Worm (Caenorhabditis elegans) whole organism, L2 larva: ENCODE data around the gene str-94.

Source experiments
- C34F6.9 ChIP-seq: fragments of 150-350 bp; optimal IDR thresholded peaks from 2 replicates; lab custom pipeline; 2014; ENCODE audit warnings: missing biosample characterization, missing genetic modification characterization
- F13H6.1 ChIP-seq: sonication (generic microtip); optimal IDR thresholded peaks from 2 replicates; lab custom pipeline; 2016; ENCODE audit warnings: missing genetic modification characterization, missing compliant biosample characterization
- R02D3.7 ChIP-seq: fragments of 150-350 bp; optimal IDR thresholded peaks from 2 replicates; lab custom pipeline; 2014; ENCODE audit warnings: missing biosample characterization, missing genetic modification characterization
- Y55F3AM.14 ChIP-seq: fragments of 200-800 bp; sonication (Bioruptor generic); optimal IDR thresholded peaks from 2 replicates; lab custom pipeline; 2018; ENCODE audit warnings: mild to moderate bottlenecking, missing genetic modification characterization, missing compliant biosample characterization
- aly-2 ChIP-seq: fragments of 150-350 bp; optimal IDR thresholded peaks from 2 replicates; lab custom pipeline; 2014; ENCODE audit warnings: missing biosample characterization, missing genetic modification characterization
- ama-1 ChIP-seq: fragments of 150-350 bp; optimal IDR thresholded peaks from 2 replicates; lab custom pipeline; 2018; ENCODE audit warnings: inconsistent platforms
- blmp-1 ChIP-seq: sonication (generic microtip); optimal IDR thresholded peaks from 2 replicates; lab custom pipeline; 2017; ENCODE audit warnings: missing genetic modification characterization, mild to moderate bottlenecking, missing compliant biosample characterization, antibody characterized with exemption, moderate library complexity; ENCODE audit not compliant: insufficient read depth
- ceh-16 ChIP-seq: fragments of 150-350 bp; optimal IDR thresholded peaks from 2 replicates; lab custom pipeline; 2014; ENCODE audit warnings: missing biosample characterization, missing genetic modification characterization
- crh-2 ChIP-seq: sonication (generic microtip); optimal IDR thresholded peaks from 2 replicates; lab custom pipeline; 2017; ENCODE audit warnings: missing biosample characterization, missing genetic modification characterization
- dmd-4 ChIP-seq: sonication (generic microtip); optimal IDR thresholded peaks from 2 replicates; lab custom pipeline; 2017; ENCODE audit warnings: missing biosample characterization, missing genetic modification characterization
- elt-1 ChIP-seq: fragments of 150-350 bp; optimal IDR thresholded peaks from 2 replicates; lab custom pipeline; 2014; ENCODE audit warnings: missing biosample characterization, missing genetic modification characterization
- elt-3 ChIP-seq: sonication (generic microtip); optimal IDR thresholded peaks from 2 replicates; lab custom pipeline; 2017; ENCODE audit warnings: missing biosample characterization, missing genetic modification characterization
- fos-1 ChIP-seq: fragments of 150-350 bp; optimal IDR thresholded peaks from 2 replicates; lab custom pipeline; 2014; ENCODE audit warnings: missing biosample characterization, missing genetic modification characterization
- gmeb-1 ChIP-seq: fragments of 150-350 bp; optimal IDR thresholded peaks from 2 replicates; lab custom pipeline; 2014; ENCODE audit warnings: missing biosample characterization, missing genetic modification characterization
- lin-11 ChIP-seq: fragments of 150-350 bp; sonication (generic microtip); optimal IDR thresholded peaks from 2 replicates; lab custom pipeline; 2014; ENCODE audit warnings: missing biosample characterization, missing genetic modification characterization, inconsistent platforms, mixed read lengths
- lin-13 ChIP-seq: fragments of 150-350 bp; optimal IDR thresholded peaks from 2 replicates; lab custom pipeline; 2014; ENCODE audit warnings: missing biosample characterization, missing genetic modification reagents, missing genetic modification characterization
- lin-39 ChIP-seq: fragments of 150-350 bp; optimal IDR thresholded peaks from 2 replicates; lab custom pipeline; 2014; ENCODE audit warnings: missing biosample characterization, missing genetic modification reagents, missing genetic modification characterization
- lsy-2 ChIP-seq, 2 experiments: fragments of 150-350 bp in 1 of 2; sonication (generic microtip) in 1 of 2; optimal IDR thresholded peaks; 2 replicates each; lab custom pipeline; 2014 to 2017; ENCODE audit warnings: missing biosample characterization in 2 of 2, missing genetic modification characterization in 2 of 2
- mbf-1 ChIP-seq: sonication (generic microtip); optimal IDR thresholded peaks from 2 replicates; lab custom pipeline; 2017; ENCODE audit warnings: missing biosample characterization, missing genetic modification characterization
- mdl-1 ChIP-seq, 2 experiments: fragments of 150-350 bp in 1 of 2; sonication (generic microtip) in 1 of 2; optimal IDR thresholded peaks; 2 replicates each; lab custom pipeline; 2017; ENCODE audit warnings: missing biosample characterization in 2 of 2, missing genetic modification characterization in 2 of 2
- nhr-11 ChIP-seq: fragments of 150-350 bp; optimal IDR thresholded peaks from 2 replicates; lab custom pipeline; 2014; ENCODE audit warnings: missing biosample characterization, missing genetic modification characterization
- nhr-129 ChIP-seq: fragments of 150-350 bp; optimal IDR thresholded peaks from 2 replicates; lab custom pipeline; 2014; ENCODE audit warnings: missing biosample characterization, missing genetic modification characterization
- nhr-21 ChIP-seq: fragments of 150-350 bp; optimal IDR thresholded peaks from 2 replicates; lab custom pipeline; 2014; ENCODE audit warnings: missing biosample characterization, missing genetic modification characterization
- nhr-23 ChIP-seq: fragments of 150-350 bp; optimal IDR thresholded peaks from 2 replicates; lab custom pipeline; 2014; ENCODE audit warnings: missing biosample characterization, missing genetic modification reagents, missing genetic modification characterization
- nhr-25 ChIP-seq: fragments of 150-350 bp; sonication (generic microtip); optimal IDR thresholded peaks from 3 replicates; lab custom pipeline; 2014; ENCODE audit warnings: missing biosample characterization, missing genetic modification characterization
- nhr-6 ChIP-seq: fragments of 150-350 bp; optimal IDR thresholded peaks from 2 replicates; lab custom pipeline; 2014; ENCODE audit warnings: missing biosample characterization, missing genetic modification characterization
- nhr-77 ChIP-seq: fragments of 150-350 bp; optimal IDR thresholded peaks from 2 replicates; lab custom pipeline; 2014; ENCODE audit warnings: missing biosample characterization, missing genetic modification characterization
- sma-3 ChIP-seq: sonication (generic microtip); optimal IDR thresholded peaks from 2 replicates; lab custom pipeline; 2016; ENCODE audit warnings: missing genetic modification reagents, missing genetic modification characterization, missing compliant biosample characterization
- sma-9 ChIP-seq, 2 experiments: fragments of 150-350 bp in 1 of 2; sonication (generic microtip) in 1 of 2; optimal IDR thresholded peaks; 2 replicates each; lab custom pipeline; 2014 to 2016; ENCODE audit warnings: missing genetic modification characterization in 2 of 2, mild to moderate bottlenecking in 1 of 2, missing biosample characterization in 1 of 2, missing compliant biosample characterization in 1 of 2, missing genetic modification reagents in 1 of 2, moderate library complexity in 1 of 2
- snpc-4 ChIP-seq: fragments of 150-350 bp; optimal IDR thresholded peaks from 2 replicates; lab custom pipeline; 2014; ENCODE audit warnings: missing biosample characterization, missing genetic modification characterization
- unc-39 ChIP-seq: fragments of 150-350 bp; optimal IDR thresholded peaks from 2 replicates; lab custom pipeline; 2014; ENCODE audit warnings: missing biosample characterization, missing genetic modification characterization
- unc-55 ChIP-seq: fragments of 150-350 bp; sonication (generic microtip); optimal IDR thresholded peaks from 3 replicates; lab custom pipeline; 2014; ENCODE audit warnings: missing biosample characterization, missing genetic modification reagents, missing genetic modification characterization
- zag-1 ChIP-seq: fragments of 150-350 bp; optimal IDR thresholded peaks from 2 replicates; lab custom pipeline; 2014; ENCODE audit warnings: missing biosample characterization, missing genetic modification characterization
- ztf-1 ChIP-seq: fragments of 200-800 bp; sonication (Bioruptor generic); conservative IDR thresholded peaks from 2 replicates; pipeline ENCODE4 v1.3.6; 2022; ENCODE audit warnings: missing genetic modification characterization, missing compliant biosample characterization
- ztf-4 ChIP-seq: fragments of 150-350 bp; optimal IDR thresholded peaks from 2 replicates; lab custom pipeline; 2014; ENCODE audit warnings: missing biosample characterization, missing genetic modification characterization

str-94 gene

ce11 chrV:9262708-9263107 is 13.6 kb upstream of the str-94 start:
- TF ChIP-seq fos-1 (tag; lab: Kevin White, UChicago) (peak; percentile 44), blmp-1 (tag; lab: Kevin White, UChicago) (no peak)

DNA sequence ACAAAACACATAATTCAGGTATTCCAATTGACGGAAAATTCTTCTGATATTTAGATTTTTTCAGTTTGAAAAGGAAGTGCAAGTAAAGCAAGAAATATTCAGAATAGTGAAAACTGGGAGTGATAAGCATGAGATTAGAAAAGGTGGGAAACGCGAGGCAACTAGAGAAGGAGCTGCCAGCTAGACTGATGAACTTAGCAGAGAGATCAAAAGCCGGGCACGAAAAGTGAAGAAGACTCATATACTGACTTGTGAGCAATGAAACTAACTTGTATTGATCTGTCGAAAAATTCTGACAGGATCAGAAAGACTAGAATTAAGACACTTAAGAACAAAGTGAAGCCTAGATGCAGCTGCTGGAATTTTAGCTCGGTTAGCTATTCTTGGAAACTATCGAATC is 12.4 kb upstream of the str-94 start, which contains the start of gene nhr-36:
Gene nhr-36 (minus strand): TSS at position 101 of the 400 bp plus-strand sequence.
- TF ChIP-seq zag-1 (tag; lab: Kevin White, UChicago) (no peak), sma-9 (GFP tag; optimal IDR thresholded peaks at IDR 0.05; lab: Kevin White, UChicago) (no peak), sma-9 (tag; optimal IDR thresholded peaks at IDR 0.05; lab: Kevin White, UChicago) (no peak), lin-39 (tag; lab: Kevin White, UChicago) (no peak), unc-39 (tag; lab: Kevin White, UChicago) (no peak), mbf-1 (tag; lab: Kevin White, UChicago) (no peak), nhr-21 (tag; lab: Kevin White, UChicago) (no peak), ztf-1 (GFP tag; lab: Robert Waterston, UW) (no peak)

DNA sequence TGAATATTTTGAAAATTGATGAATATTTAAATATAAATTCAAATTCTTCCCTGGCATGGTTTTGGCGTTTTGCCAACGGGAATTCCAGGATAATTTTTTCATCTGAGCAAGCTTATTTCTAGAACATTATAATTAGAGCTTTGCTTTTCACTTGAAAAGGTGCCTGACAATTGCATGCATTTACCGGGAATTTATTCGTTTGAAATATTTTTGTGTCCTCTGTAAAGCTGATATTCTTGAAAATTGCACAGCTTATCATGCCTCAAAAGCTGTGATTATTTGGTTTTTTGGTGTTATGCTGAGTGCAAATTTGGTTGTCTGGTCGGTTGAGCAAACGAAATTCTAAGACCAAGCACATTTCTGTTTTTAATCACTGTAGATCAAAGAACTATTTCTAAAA is 11.3 kb upstream of the str-94 start:
- TF ChIP-seq R02D3.7 (tag; lab: Kevin White, UChicago) (no peak), C34F6.9 (tag; lab: Kevin White, UChicago) (no peak), gmeb-1 (no peak), elt-3 (tag; lab: Kevin White, UChicago) (no peak), nhr-25 (tag; lab: Kevin White, UChicago) (no peak), lsy-2 (tag; optimal IDR thresholded peaks at IDR 0.05; lab: Kevin White, UChicago) (no peak), nhr-23 (tag; lab: Kevin White, UChicago) (no peak), crh-2 (tag; lab: Kevin White, UChicago) (no peak), unc-55 (GFP tag; lab: Kevin White, UChicago) (no peak), lin-13 (GFP tag; lab: Kevin White, UChicago) (no peak), lin-11 (tag; lab: Kevin White, UChicago) (no peak), nhr-77 (tag; lab: Kevin White, UChicago) (no peak), Y55F3AM.14 (no peak), snpc-4 (tag; lab: Kevin White, UChicago) (no peak), nhr-11 (tag; lab: Kevin White, UChicago) (no peak), zag-1 (tag; lab: Kevin White, UChicago) (no peak)

DNA sequence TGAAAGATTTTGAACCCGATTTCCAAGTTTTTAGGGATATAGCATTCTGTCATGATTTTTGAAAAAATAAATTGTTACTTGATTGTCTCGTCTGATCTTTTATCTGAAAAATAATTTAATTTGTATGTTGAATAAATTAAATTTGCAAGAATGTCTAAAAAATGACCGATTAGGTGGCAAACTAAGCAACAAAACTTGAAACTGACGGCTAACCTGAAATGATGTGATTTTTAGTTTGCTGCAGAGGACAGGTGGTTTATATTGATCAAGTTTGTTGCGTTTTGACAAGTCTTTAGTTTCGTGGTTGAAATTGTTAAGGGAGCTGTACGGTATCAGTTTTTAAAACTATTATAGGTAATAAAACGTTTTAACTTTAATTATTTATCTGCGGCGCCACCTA is 8.4 kb upstream of the str-94 start, which contains the start of gene F07C3.16:
Gene F07C3.16 (minus strand): TSS at position 101 of the 400 bp plus-strand sequence.
- TF ChIP-seq ztf-1 (GFP tag; lab: Robert Waterston, UW) (no peak), nhr-6 (no peak), ama-1 (lab: Kevin White, UChicago) (no peak)

DNA sequence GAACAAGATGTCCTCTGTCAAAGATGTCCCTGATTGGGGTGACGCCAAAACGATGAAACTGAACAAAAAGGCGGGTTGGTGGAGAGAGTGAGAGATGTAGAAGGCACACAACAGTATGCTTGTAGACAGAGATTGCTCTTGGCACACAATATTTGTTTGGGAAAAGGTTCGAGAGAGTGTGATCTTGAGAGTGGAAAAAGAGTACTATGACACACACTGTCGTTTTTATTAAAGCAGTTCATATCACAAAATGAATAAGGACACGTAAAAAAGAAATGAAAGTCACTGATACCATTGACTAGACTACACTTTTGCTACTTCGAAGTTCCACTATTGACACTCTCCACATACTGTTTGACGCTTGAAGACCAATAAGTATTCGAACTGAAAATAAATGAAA is 6.4 kb upstream of the str-94 start:
- TF ChIP-seq elt-3 (tag; lab: Kevin White, UChicago) (no peak), snpc-4 (tag; lab: Kevin White, UChicago) (no peak), nhr-129 (peak; percentile 40), nhr-25 (tag; lab: Kevin White, UChicago) (no peak), Y55F3AM.14 (no peak), ceh-16 (tag; lab: Kevin White, UChicago) (no peak), sma-3 (no peak), lsy-2 (tag; optimal IDR thresholded peaks at IDR 0.05; lab: Kevin White, UChicago) (no peak), nhr-6 (no peak), mdl-1 (tag; optimal IDR thresholded peaks at IDR 0.05; lab: Kevin White, UChicago) (no peak), ztf-4 (tag; lab: Kevin White, UChicago) (no peak), fos-1 (tag; lab: Kevin White, UChicago) (peak; percentile 94), gmeb-1 (peak; percentile 34), ztf-1 (GFP tag; lab: Robert Waterston, UW) (no peak), F13H6.1 (peak; percentile 48), dmd-4 (tag; lab: Kevin White, UChicago) (no peak), nhr-77 (tag; lab: Kevin White, UChicago) (no peak), elt-1 (tag; lab: Kevin White, UChicago) (no peak), sma-9 (GFP tag; optimal IDR thresholded peaks at IDR 0.05; lab: Kevin White, UChicago) (peak; percentile 46), sma-9 (tag; optimal IDR thresholded peaks at IDR 0.05; lab: Kevin White, UChicago) (no peak), aly-2 (tag; lab: Kevin White, UChicago) (no peak), nhr-23 (tag; lab: Kevin White, UChicago) (no peak)
